Fruit fly (Drosophila melanogaster): ENCODE results near the gene CG31769.

DNA sequence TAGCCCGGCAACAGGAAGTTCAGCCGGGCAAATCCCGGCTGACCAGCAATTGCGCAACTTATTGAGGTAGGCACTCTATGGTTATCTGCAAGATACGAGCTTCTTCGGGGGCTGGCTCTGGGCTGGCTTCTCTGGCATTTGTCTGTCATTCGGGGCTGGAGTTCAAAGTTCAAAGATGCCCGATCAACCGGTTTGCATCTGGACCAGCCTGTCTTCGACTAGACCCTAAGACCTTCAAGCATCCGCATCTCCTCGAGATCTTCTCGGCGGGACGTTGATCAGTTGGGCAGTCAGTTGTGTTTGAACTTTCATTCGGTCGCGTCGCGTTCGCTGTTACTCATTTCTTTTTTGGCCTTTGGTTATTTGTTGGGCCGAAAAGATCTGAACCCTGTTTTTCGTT lies 6.7 kb downstream of the CG31769 start, which contains the start of gene CG46301:
- TF ChIP-seq CG11902 (GFP tag; optimal IDR thresholded peaks at IDR 0.05) (no peak), CG6854 (GFP tag; optimal IDR thresholded peaks at IDR 0.05) (no peak), CG6163 (GFP tag; IDR thresholded peaks at IDR 0.05) (no peak), esn (GFP tag; optimal IDR thresholded peaks at IDR 0.05) (no peak), CG6792 (GFP tag; optimal IDR thresholded peaks at IDR 0.05) (no peak), Hr4 (GFP tag; optimal IDR thresholded peaks at IDR 0.05) (no peak), dac (GFP tag; optimal IDR thresholded peaks at IDR 0.05) (no peak)
